Worm (Caenorhabditis elegans) whole organism, L1 larva: ENCODE results near the gene rom-1.

Source experiments
- C04F5.9 ChIP-seq: sonication (generic microtip); optimal IDR thresholded peaks from 2 replicates; lab custom pipeline; 2016; ENCODE audit warnings: missing genetic modification characterization, missing compliant biosample characterization
- C16A3.4 ChIP-seq: fragments of 150-350 bp; optimal IDR thresholded peaks from 2 replicates; lab custom pipeline; 2014; ENCODE audit warnings: missing biosample characterization, missing genetic modification characterization
- C34B4.2 ChIP-seq: sonication (generic microtip); optimal IDR thresholded peaks from 2 replicates; lab custom pipeline; 2017; ENCODE audit warnings: mild to moderate bottlenecking, missing genetic modification characterization, missing compliant biosample characterization
- aly-2 ChIP-seq: fragments of 150-350 bp; optimal IDR thresholded peaks from 2 replicates; lab custom pipeline; 2014; ENCODE audit warnings: missing biosample characterization, missing genetic modification characterization
- ama-1 ChIP-seq: fragments of 150-350 bp; optimal IDR thresholded peaks from 2 replicates; lab custom pipeline; 2014
- ceh-63 ChIP-seq: fragments of 200-800 bp; sonication (Bioruptor generic); optimal IDR thresholded peaks from 2 replicates; lab custom pipeline; 2018; ENCODE audit warnings: mild to moderate bottlenecking, missing genetic modification characterization, missing compliant biosample characterization
- ceh-90 ChIP-seq: sonication (generic microtip); optimal IDR thresholded peaks from 2 replicates; lab custom pipeline; 2016; ENCODE audit warnings: missing genetic modification characterization, missing compliant biosample characterization
- ces-1 ChIP-seq: fragments of 150-350 bp; optimal IDR thresholded peaks from 2 replicates; lab custom pipeline; 2014; ENCODE audit warnings: missing biosample characterization, missing genetic modification reagents, missing genetic modification characterization
- efl-3 ChIP-seq: fragments of 200-800 bp; sonication (Bioruptor generic); optimal IDR thresholded peaks from 2 replicates; lab custom pipeline; 2018; ENCODE audit warnings: mild to moderate bottlenecking, missing genetic modification characterization, missing compliant biosample characterization
- egl-13 ChIP-seq: sonication (generic microtip); optimal IDR thresholded peaks from 2 replicates; lab custom pipeline; 2016; ENCODE audit warnings: missing genotype, missing genetic modification reagents, missing genetic modification characterization, missing compliant biosample characterization
- elt-2 ChIP-seq: sonication (generic microtip); optimal IDR thresholded peaks from 2 replicates; lab custom pipeline; 2016; ENCODE audit warnings: missing genetic modification characterization, mild to moderate bottlenecking, inconsistent platforms, missing compliant biosample characterization, missing genetic modification reagents
- elt-3 ChIP-seq, 6 experiments: fragments of 150-350 bp in 1 of 6; sonication (generic microtip); optimal IDR thresholded peaks; 2 replicates each; lab custom pipeline; 2017 to 2018; ENCODE audit warnings: missing biosample characterization in 6 of 6, missing genetic modification characterization in 6 of 6, inconsistent platforms in 1 of 6
- ets-5 ChIP-seq: fragments of 200-800 bp; sonication (Bioruptor generic); IDR thresholded peaks from 2 replicates; pipeline ENCODE4 v1.3.6; 2022; ENCODE audit warnings: missing genetic modification characterization, missing compliant biosample characterization
- fos-1 ChIP-seq: fragments of 150-350 bp; optimal IDR thresholded peaks from 2 replicates; lab custom pipeline; 2014; ENCODE audit warnings: missing biosample characterization, missing genetic modification characterization
- hlh-17 ChIP-seq: fragments of 200-800 bp; sonication (Bioruptor generic); optimal IDR thresholded peaks from 2 replicates; lab custom pipeline; 2018; ENCODE audit warnings: missing genetic modification characterization, mild to moderate bottlenecking, missing compliant biosample characterization, moderate library complexity, borderline replicate concordance
- hlh-4 ChIP-seq: sonication (generic microtip); optimal IDR thresholded peaks from 2 replicates; lab custom pipeline; 2016; ENCODE audit warnings: mild to moderate bottlenecking, missing genetic modification characterization, missing compliant biosample characterization
- hpl-2 ChIP-seq: fragments of 150-350 bp; optimal IDR thresholded peaks from 2 replicates; lab custom pipeline; 2014; ENCODE audit warnings: missing biosample characterization, missing genetic modification reagents, missing genetic modification characterization
- isw-1 ChIP-seq: fragments of 200-800 bp; sonication (Bioruptor generic); IDR thresholded peaks from 2 replicates; pipeline ENCODE4 v1.3.6; 2022; ENCODE audit warnings: missing genetic modification characterization, missing compliant biosample characterization
- jun-1 ChIP-seq: fragments of 150-350 bp; optimal IDR thresholded peaks from 2 replicates; lab custom pipeline; 2014; ENCODE audit warnings: missing biosample characterization, missing genetic modification reagents, missing genetic modification characterization
- lin-14 ChIP-seq: fragments of 200-800 bp; sonication (Bioruptor generic); optimal IDR thresholded peaks from 2 replicates; lab custom pipeline; 2018; ENCODE audit warnings: mild to moderate bottlenecking, missing genetic modification characterization, moderate library complexity, missing compliant biosample characterization
- lin-15B ChIP-seq: fragments of 150-350 bp; sonication (generic microtip); optimal IDR thresholded peaks from 3 replicates; lab custom pipeline; 2014; ENCODE audit warnings: missing biosample characterization, missing genetic modification characterization
- lin-39 ChIP-seq: fragments of 150-350 bp; optimal IDR thresholded peaks from 2 replicates; lab custom pipeline; 2014; ENCODE audit warnings: missing biosample characterization, missing genetic modification reagents, missing genetic modification characterization
- lir-3 ChIP-seq: sonication (generic microtip); optimal IDR thresholded peaks from 2 replicates; lab custom pipeline; 2016; ENCODE audit warnings: mild to moderate bottlenecking, missing genetic modification characterization, moderate library complexity, missing compliant biosample characterization; ENCODE audit not compliant: poor library complexity
- lsy-2 ChIP-seq, 2 experiments: fragments of 150-350 bp; optimal IDR thresholded peaks; 2 replicates each; lab custom pipeline; 2014; ENCODE audit warnings: missing biosample characterization in 2 of 2, missing genetic modification characterization in 2 of 2
- mdl-1 ChIP-seq, 2 experiments: fragments of 150-350 bp; optimal IDR thresholded peaks; 2 replicates each; lab custom pipeline; 2014 to 2017; ENCODE audit warnings: missing biosample characterization in 2 of 2, missing genetic modification characterization in 2 of 2, inconsistent platforms in 1 of 2
- mef-2 ChIP-seq: fragments of 150-350 bp; optimal IDR thresholded peaks from 2 replicates; lab custom pipeline; 2014; ENCODE audit warnings: missing biosample characterization, missing genetic modification characterization
- nhr-12 ChIP-seq: sonication (generic microtip); optimal IDR thresholded peaks from 2 replicates; lab custom pipeline; 2017; ENCODE audit warnings: missing biosample characterization, missing genetic modification characterization
- nhr-19 ChIP-seq: fragments of 200-800 bp; sonication (Bioruptor generic); conservative IDR thresholded peaks from 2 replicates; pipeline ENCODE4 v1.3.6; 2022; ENCODE audit warnings: missing genetic modification characterization, missing compliant biosample characterization
- nhr-71 ChIP-seq: sonication (generic microtip); optimal IDR thresholded peaks from 2 replicates; lab custom pipeline; 2016; ENCODE audit warnings: mild to moderate bottlenecking, missing genetic modification characterization, moderate library complexity, missing compliant biosample characterization
- nhr-84 ChIP-seq: sonication (generic microtip); optimal IDR thresholded peaks from 2 replicates; lab custom pipeline; 2017; ENCODE audit warnings: missing biosample characterization, missing genetic modification characterization
- nhr-90 ChIP-seq: sonication (generic microtip); optimal IDR thresholded peaks from 2 replicates; lab custom pipeline; 2016; ENCODE audit warnings: mild to moderate bottlenecking, missing genetic modification characterization, missing compliant biosample characterization; ENCODE audit not compliant: poor library complexity
- pag-3 ChIP-seq: sonication (generic microtip); optimal IDR thresholded peaks from 2 replicates; lab custom pipeline; 2017; ENCODE audit warnings: missing genetic modification characterization, mild to moderate bottlenecking, missing compliant biosample characterization, antibody characterized with exemption, borderline replicate concordance; ENCODE audit not compliant: insufficient read depth
- rnt-1 ChIP-seq: sonication (generic microtip); optimal IDR thresholded peaks from 2 replicates; lab custom pipeline; 2016; ENCODE audit warnings: mild to moderate bottlenecking, missing genetic modification characterization, moderate library complexity, missing compliant biosample characterization
- sptf-1 ChIP-seq: fragments of 150-350 bp; optimal IDR thresholded peaks from 2 replicates; lab custom pipeline; 2014; ENCODE audit warnings: missing biosample characterization, missing genetic modification characterization
- sup-37 ChIP-seq: fragments of 200-800 bp; sonication (Bioruptor generic); optimal IDR thresholded peaks from 2 replicates; lab custom pipeline; 2018; ENCODE audit warnings: mild to moderate bottlenecking, missing genetic modification characterization, missing compliant biosample characterization
- tbx-2 ChIP-seq: sonication (generic microtip); optimal IDR thresholded peaks from 2 replicates; lab custom pipeline; 2016; ENCODE audit warnings: missing genetic modification characterization, missing compliant biosample characterization
- tlp-1 ChIP-seq: fragments of 150-350 bp; optimal IDR thresholded peaks from 2 replicates; lab custom pipeline; 2014; ENCODE audit warnings: missing biosample characterization, missing genetic modification characterization
- unc-86 ChIP-seq: sonication (generic microtip); optimal IDR thresholded peaks from 2 replicates; lab custom pipeline; 2016; ENCODE audit warnings: missing genetic modification characterization, missing compliant biosample characterization
- unc-98 ChIP-seq: fragments of 200-800 bp; sonication (Bioruptor generic); IDR thresholded peaks from 2 replicates; pipeline ENCODE4 v1.3.6; 2022; ENCODE audit warnings: missing genetic modification characterization, missing compliant biosample characterization
- vab-15 ChIP-seq: sonication (generic microtip); optimal IDR thresholded peaks from 2 replicates; lab custom pipeline; 2017; ENCODE audit warnings: missing genotype, mild to moderate bottlenecking, missing genetic modification characterization, missing compliant biosample characterization
- ztf-11 ChIP-seq, 2 experiments: sonication (generic microtip); optimal IDR thresholded peaks; 2 replicates each; lab custom pipeline; 2016 to 2017; ENCODE audit warnings: missing genetic modification characterization in 2 of 2, missing biosample characterization in 1 of 2, missing compliant biosample characterization in 1 of 2
- ztf-4 ChIP-seq: fragments of 150-350 bp; optimal IDR thresholded peaks from 2 replicates; lab custom pipeline; 2014; ENCODE audit warnings: missing biosample characterization, missing genetic modification characterization

rom-1 gene

ce11 chrIII:4861744-4862401 is 45.1 kb upstream of the rom-1 start, which contains the start of the genes C35D10.10 and C35D10.5 (continued):
- TF ChIP-seq ets-5 (GFP tag; lab: Robert Waterston, UW): no peak
- TF ChIP-seq rnt-1: peak; percentile 8
- no peak for TF ChIP-seq hlh-17 (GFP tag; lab: Kevin White, UChicago)
- no peak for TF ChIP-seq nhr-19 (GFP tag; lab: Robert Waterston, UW)
- peak; percentile 20 for TF ChIP-seq tbx-2 (tag; lab: Kevin White, UChicago)
- no peak for TF ChIP-seq ces-1 (GFP tag; lab: Kevin White, UChicago)
- TF ChIP-seq C34B4.2 (tag; lab: Kevin White, UChicago): no peak
- no peak for TF ChIP-seq lin-15B (tag; lab: Kevin White, UChicago)
- TF ChIP-seq lir-3: peak; percentile 62
- TF ChIP-seq tlp-1 (tag; lab: Kevin White, UChicago): no peak
- no peak for TF ChIP-seq egl-13 (tag; lab: Kevin White, UChicago)
- TF ChIP-seq nhr-84 (tag; lab: Kevin White, UChicago): no peak
- TF ChIP-seq elt-3 (tag; optimal IDR thresholded peaks at IDR 0.05; lab: Kevin White, UChicago): no peak
- peak in 1 of 2 experiments; percentile 39 for TF ChIP-seq ztf-11 (tag; optimal IDR thresholded peaks at IDR 0.05; lab: Kevin White, UChicago)
- no peak for TF ChIP-seq ztf-4 (tag; lab: Kevin White, UChicago)
- TF ChIP-seq elt-2 (tag; lab: Kevin White, UChicago): no peak
- no peak for TF ChIP-seq aly-2 (tag; lab: Kevin White, UChicago)
- TF ChIP-seq mdl-1 (tag; optimal IDR thresholded peaks at IDR 0.05; lab: Kevin White, UChicago): no peak
- TF ChIP-seq jun-1: no peak
- TF ChIP-seq ceh-90 (tag; lab: Kevin White, UChicago): peak; percentile 81
- TF ChIP-seq sptf-1 (tag; lab: Kevin White, UChicago): no peak
- no peak for TF ChIP-seq mef-2 (tag; lab: Kevin White, UChicago)
- TF ChIP-seq unc-98 (GFP tag; lab: Robert Waterston, UW): no peak
- no peak for TF ChIP-seq efl-3 (GFP tag; lab: Kevin White, UChicago)
- TF ChIP-seq lsy-2 (tag; optimal IDR thresholded peaks at IDR 0.05; lab: Kevin White, UChicago): peak in 1 of 2 experiments; percentile 35
- no peak for TF ChIP-seq fos-1
- no peak for TF ChIP-seq hlh-4 (tag; lab: Kevin White, UChicago)
- TF ChIP-seq sup-37 (GFP tag; lab: Kevin White, UChicago): no peak
- no peak for TF ChIP-seq C04F5.9
- TF ChIP-seq nhr-12: no peak
- no peak for TF ChIP-seq hpl-2 (GFP tag; lab: Kevin White, UChicago)
- TF ChIP-seq nhr-71 (tag; lab: Kevin White, UChicago): peak; percentile 34
- TF ChIP-seq unc-86 (tag; lab: Kevin White, UChicago): no peak
- no peak for TF ChIP-seq lin-14
- TF ChIP-seq vab-15 (tag; lab: Kevin White, UChicago): no peak
- TF ChIP-seq ama-1 (lab: Kevin White, UChicago): no peak
- no peak for TF ChIP-seq lin-39 (tag; lab: Kevin White, UChicago)
- TF ChIP-seq ceh-63 (GFP tag; lab: Kevin White, UChicago): no peak
- TF ChIP-seq C16A3.4 (tag; lab: Kevin White, UChicago): no peak
- no peak for TF ChIP-seq pag-3 (tag; lab: Kevin White, UChicago)
- TF ChIP-seq isw-1 (GFP tag; lab: Robert Waterston, UW): no peak
- peak; percentile 48 for TF ChIP-seq nhr-90
- TF ChIP-seq, all 84 proteins: peak for 15
